Worm (Caenorhabditis elegans): ENCODE data around the gene Y116A8C.10.

Gene Y116A8C.10

DNA sequence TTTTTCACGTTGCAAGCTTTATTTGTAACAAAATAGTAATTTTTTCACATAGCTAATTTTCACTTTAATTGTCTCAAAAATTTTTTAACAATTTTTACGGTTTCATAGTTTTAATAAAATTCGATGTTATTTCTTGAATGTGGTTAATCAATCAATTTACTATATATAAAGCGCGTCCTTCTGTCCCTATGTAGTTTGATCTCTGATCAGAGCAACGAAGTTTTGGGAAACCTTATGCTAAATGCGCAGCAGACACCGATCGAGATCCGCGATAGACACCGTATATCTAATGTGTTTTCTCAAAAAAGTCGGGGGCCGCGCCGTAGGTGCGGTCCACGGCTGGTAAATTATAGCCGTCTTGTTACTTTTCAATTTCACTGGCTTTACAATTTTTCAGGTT lies 50.3 kb downstream of the Y116A8C.10 start:
- TF ChIP-seq nhr-25 (tag; optimal IDR thresholded peaks at IDR 0.05) = no peak
- TF ChIP-seq nhr-129 (tag; optimal IDR thresholded peaks at IDR 0.05) = no peak
- no peak for TF ChIP-seq ceh-16 (tag; optimal IDR thresholded peaks at IDR 0.05)
- no peak for TF ChIP-seq mdl-1 (tag; optimal IDR thresholded peaks at IDR 0.05)
- TF ChIP-seq ceh-82 (tag; optimal IDR thresholded peaks at IDR 0.05) = no peak
- TF ChIP-seq nhr-23 (tag; optimal IDR thresholded peaks at IDR 0.05) = no peak
- TF ChIP-seq lin-13 (GFP tag; optimal IDR thresholded peaks at IDR 0.05) = no peak
- no peak for TF ChIP-seq gmeb-1 (tag; optimal IDR thresholded peaks at IDR 0.05)
- TF ChIP-seq snpc-4 (tag; optimal IDR thresholded peaks at IDR 0.05) = no peak
- no peak for TF ChIP-seq skn-1 (tag; optimal IDR thresholded peaks at IDR 0.05)
- no peak for TF ChIP-seq unc-39 (tag; optimal IDR thresholded peaks at IDR 0.05)
- TF ChIP-seq lsy-2 (tag; optimal IDR thresholded peaks at IDR 0.05) = no peak
- no peak for TF ChIP-seq unc-62 (GFP tag; optimal IDR thresholded peaks at IDR 0.05)
